Worm (Caenorhabditis elegans): ENCODE results near the gene acr-23.

DNA sequence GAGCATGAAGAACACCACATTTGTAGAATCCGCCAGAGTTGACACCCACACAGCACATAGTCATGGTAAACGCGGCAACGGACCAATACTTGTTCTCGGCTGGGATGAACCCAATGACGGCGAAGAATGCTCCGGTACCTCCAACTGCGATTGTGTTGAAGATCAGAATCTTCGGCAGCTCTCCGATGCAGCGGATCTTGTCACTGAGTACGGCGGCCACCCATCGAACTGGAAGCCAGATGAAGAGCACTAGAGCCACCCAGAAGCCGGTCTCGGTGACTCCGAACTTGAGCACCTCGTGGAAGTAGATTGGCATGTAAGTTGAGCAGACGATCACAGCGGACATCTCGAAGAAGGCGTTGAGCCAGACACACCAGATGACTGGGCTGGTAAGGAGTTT lies 46.3 kb downstream of the acr-23 start:
- TF ChIP-seq ztf-11 (tag; optimal IDR thresholded peaks at IDR 0.05) (no peak), sem-2 (GFP tag; optimal IDR thresholded peaks at IDR 0.05) (no peak), mls-2 (tag; optimal IDR thresholded peaks at IDR 0.05) (no peak), nhr-2 (tag; optimal IDR thresholded peaks at IDR 0.05) (no peak), blmp-1 (tag; optimal IDR thresholded peaks at IDR 0.05) (no peak), ceh-39 (tag; optimal IDR thresholded peaks at IDR 0.05) (no peak), lsy-2 (tag; optimal IDR thresholded peaks at IDR 0.05) (no peak), ham-2 (GFP tag; optimal IDR thresholded peaks at IDR 0.05) (no peak), ceh-83 (GFP tag; optimal IDR thresholded peaks at IDR 0.05) (no peak)

Data from whole organism, mixed stage, embryonic.